Worm (Caenorhabditis elegans) whole organism, midembryonic: ENCODE data around the gene dnc-4.

ENCODE experiments used
- T22C8.4 ChIP-seq: fragments of 200-800 bp; sonication (Bioruptor generic); IDR thresholded peaks from 2 replicates; pipeline ENCODE4 v1.3.6; 2022; ENCODE audit warnings: missing genetic modification characterization, missing compliant biosample characterization
- cog-1 ChIP-seq: sonication (generic microtip); optimal IDR thresholded peaks from 2 replicates; lab custom pipeline; 2016; ENCODE audit warnings: missing genetic modification characterization, missing compliant biosample characterization
- flt-1 ChIP-seq: fragments of 200-800 bp; sonication (Bioruptor generic); IDR thresholded peaks from 2 replicates; pipeline ENCODE4 v1.3.6; 2022; ENCODE audit warnings: missing genetic modification characterization, missing compliant biosample characterization
- klf-2 ChIP-seq: fragments of 200-800 bp; sonication (Bioruptor generic); conservative IDR thresholded peaks from 2 replicates; pipeline ENCODE4 v1.3.6; 2022; ENCODE audit warnings: missing genetic modification reagents, missing genetic modification characterization, missing compliant biosample characterization
- med-1 ChIP-seq: sonication (generic microtip); optimal IDR thresholded peaks from 2 replicates; lab custom pipeline; 2017; ENCODE audit warnings: missing genetic modification characterization, mild to moderate bottlenecking, missing compliant biosample characterization, antibody characterized with exemption, missing genetic modification reagents; ENCODE audit not compliant: insufficient read depth
- ref-1 ChIP-seq: fragments of 200-800 bp; sonication (Bioruptor generic); conservative IDR thresholded peaks from 2 replicates; pipeline ENCODE4 v1.3.6; 2022; ENCODE audit warnings: missing genetic modification reagents, missing genetic modification characterization, missing compliant biosample characterization
- tab-1 ChIP-seq: fragments of 200-800 bp; sonication (Bioruptor generic); IDR thresholded peaks from 2 replicates; pipeline ENCODE4 v1.3.6; 2022; ENCODE audit warnings: missing genetic modification characterization, missing compliant biosample characterization
- ztf-23 ChIP-seq: fragments of 200-800 bp; sonication (Bioruptor generic); IDR thresholded peaks from 2 replicates; pipeline ENCODE4 v1.3.6; 2022; ENCODE audit warnings: missing genetic modification reagents, missing genetic modification characterization, missing compliant biosample characterization
- ztf-29 ChIP-seq: fragments of 200-800 bp; sonication (Bioruptor generic); IDR thresholded peaks from 2 replicates; pipeline ENCODE4 v1.3.6; 2022; ENCODE audit warnings: missing genetic modification reagents, missing genetic modification characterization, missing compliant biosample characterization

The dnc-4 gene

ce11 chrIV:8007549-8007948 is 12.1 kb downstream of the dnc-4 start:
- TF ChIP-seq ztf-29 (no peak), cog-1 (tag; lab: Kevin White, UChicago) (no peak), tab-1 (GFP tag; lab: Robert Waterston, UW) (no peak), flt-1 (GFP tag; lab: Robert Waterston, UW) (no peak), klf-2 (GFP tag; lab: Robert Waterston, UW) (no peak)

- TF ChIP-seq ztf-23 (GFP tag; lab: Robert Waterston, UW): no peak
- TF ChIP-seq ref-1: no peak
- no peak for TF ChIP-seq klf-2 (GFP tag; lab: Robert Waterston, UW)
- TF ChIP-seq T22C8.4 (GFP tag; lab: Robert Waterston, UW): no peak
- TF ChIP-seq tab-1 (GFP tag; lab: Robert Waterston, UW): no peak
- no peak for TF ChIP-seq flt-1 (GFP tag; lab: Robert Waterston, UW)
- no peak for TF ChIP-seq cog-1 (tag; lab: Kevin White, UChicago)
- no peak for TF ChIP-seq med-1 (GFP tag; lab: Kevin White, UChicago)
- no peak for TF ChIP-seq ztf-29
Measured at ce11 chrIV:8006161-8006560, 13.4 kb downstream of the dnc-4 start.

- TF ChIP-seq cog-1 (tag; lab: Kevin White, UChicago): no peak
- TF ChIP-seq ref-1: no peak
- no peak for TF ChIP-seq med-1 (GFP tag; lab: Kevin White, UChicago)
- no peak for TF ChIP-seq tab-1 (GFP tag; lab: Robert Waterston, UW)
- TF ChIP-seq T22C8.4 (GFP tag; lab: Robert Waterston, UW): no peak
- TF ChIP-seq ztf-23 (GFP tag; lab: Robert Waterston, UW): no peak
- TF ChIP-seq flt-1 (GFP tag; lab: Robert Waterston, UW): no peak
- no peak for TF ChIP-seq klf-2 (GFP tag; lab: Robert Waterston, UW)
- TF ChIP-seq ztf-29: no peak
Measured at ce11 chrIV:8005376-8005775, 14.2 kb downstream of the dnc-4 start.

ce11 chrIV:8004019-8004418 is 15.6 kb downstream of the dnc-4 start, which contains the start of gene rig-4:
rig-4 (minus strand) TSS chrIV:8004119.
- TF ChIP-seq cog-1 (tag; lab: Kevin White, UChicago) (no peak), klf-2 (GFP tag; lab: Robert Waterston, UW) (no peak), ztf-23 (GFP tag; lab: Robert Waterston, UW) (no peak), med-1 (GFP tag; lab: Kevin White, UChicago) (no peak), flt-1 (GFP tag; lab: Robert Waterston, UW) (no peak), ztf-29 (no peak), tab-1 (GFP tag; lab: Robert Waterston, UW) (no peak), T22C8.4 (GFP tag; lab: Robert Waterston, UW) (no peak), ref-1 (no peak)

ce11 chrIV:8000763-8001162 is 18.8 kb downstream of the dnc-4 start:
- TF ChIP-seq T22C8.4 (GFP tag; lab: Robert Waterston, UW) (no peak), tab-1 (GFP tag; lab: Robert Waterston, UW) (no peak), ztf-23 (GFP tag; lab: Robert Waterston, UW) (no peak), klf-2 (GFP tag; lab: Robert Waterston, UW) (no peak), med-1 (GFP tag; lab: Kevin White, UChicago) (no peak), ref-1 (no peak), flt-1 (GFP tag; lab: Robert Waterston, UW) (no peak)

ce11 chrIV:7994715-7995114 is 24.9 kb downstream of the dnc-4 start:
- TF ChIP-seq T22C8.4 (GFP tag; lab: Robert Waterston, UW) (no peak), cog-1 (tag; lab: Kevin White, UChicago) (no peak), tab-1 (GFP tag; lab: Robert Waterston, UW) (no peak), ztf-23 (GFP tag; lab: Robert Waterston, UW) (no peak), ref-1 (no peak), ztf-29 (no peak)

- TF ChIP-seq cog-1 (tag; lab: Kevin White, UChicago): no peak
- TF ChIP-seq klf-2 (GFP tag; lab: Robert Waterston, UW): no peak
- TF ChIP-seq tab-1 (GFP tag; lab: Robert Waterston, UW): no peak
- TF ChIP-seq med-1 (GFP tag; lab: Kevin White, UChicago): no peak
- no peak for TF ChIP-seq T22C8.4 (GFP tag; lab: Robert Waterston, UW)
- no peak for TF ChIP-seq flt-1 (GFP tag; lab: Robert Waterston, UW)
- TF ChIP-seq ztf-23 (GFP tag; lab: Robert Waterston, UW): no peak
- TF ChIP-seq ztf-29: no peak
- no peak for TF ChIP-seq ref-1
Measured at ce11 chrIV:7988385-7988784, 31.2 kb downstream of the dnc-4 start, which contains the start of gene col-115. col-115 (plus strand) TSS chrIV:7988685.

ce11 chrIV:7987083-7987482 is 32.5 kb downstream of the dnc-4 start, which contains the start of gene mec-17:
mec-17 (minus strand) TSS chrIV:7987183.
- TF ChIP-seq ztf-23 (GFP tag; lab: Robert Waterston, UW): no peak
- no peak for TF ChIP-seq med-1 (GFP tag; lab: Kevin White, UChicago)
- no peak for TF ChIP-seq cog-1 (tag; lab: Kevin White, UChicago)
- no peak for TF ChIP-seq tab-1 (GFP tag; lab: Robert Waterston, UW)
- no peak for TF ChIP-seq T22C8.4 (GFP tag; lab: Robert Waterston, UW)
- no peak for TF ChIP-seq ref-1
- TF ChIP-seq flt-1 (GFP tag; lab: Robert Waterston, UW): no peak
- TF ChIP-seq klf-2 (GFP tag; lab: Robert Waterston, UW): no peak
- TF ChIP-seq ztf-29: no peak

ce11 chrIV:7985737-7986136 is 33.9 kb downstream of the dnc-4 start:
- TF ChIP-seq cog-1 (tag; lab: Kevin White, UChicago): no peak
- TF ChIP-seq klf-2 (GFP tag; lab: Robert Waterston, UW): no peak
- TF ChIP-seq ztf-29: no peak
- TF ChIP-seq T22C8.4 (GFP tag; lab: Robert Waterston, UW): no peak
- TF ChIP-seq ztf-23 (GFP tag; lab: Robert Waterston, UW): no peak
- TF ChIP-seq ref-1: no peak
- no peak for TF ChIP-seq med-1 (GFP tag; lab: Kevin White, UChicago)
- no peak for TF ChIP-seq tab-1 (GFP tag; lab: Robert Waterston, UW)
- TF ChIP-seq flt-1 (GFP tag; lab: Robert Waterston, UW): no peak
